Worm (Caenorhabditis elegans): ENCODE measurements around the gene K02E2.11.

K02E2.11 gene

ce11 chrV:20418768-20419167 lies 35.7 kb downstream of the K02E2.11 start (continued):
- TF ChIP-seq hif-1 (tag; optimal IDR thresholded peaks at IDR 0.05) (peak in 1 of 2 experiments; percentile 72), skn-1 (tag; optimal IDR thresholded peaks at IDR 0.05) (no peak), spr-1 (tag; optimal IDR thresholded peaks at IDR 0.05) (no peak), lin-13 (GFP tag; optimal IDR thresholded peaks at IDR 0.05) (no peak), F10B5.3 (tag; optimal IDR thresholded peaks at IDR 0.05) (no peak), zfp-3 (GFP tag; conservative IDR thresholded peaks at IDR 0.05) (no peak), mdl-1 (tag; optimal IDR thresholded peaks at IDR 0.05) (peak; percentile 54 to 93), lsy-2 (tag; optimal IDR thresholded peaks at IDR 0.05) (peak in 1 of 2 experiments; percentile 57), Y48G9A.11 (GFP tag; IDR thresholded peaks at IDR 0.05) (no peak), lir-3 (tag; optimal IDR thresholded peaks at IDR 0.05) (no peak), dve-1 (tag; optimal IDR thresholded peaks at IDR 0.05; ENCODE audit: insufficient read depth) (peak; percentile 84), Y75B8A.6 (GFP tag; IDR thresholded peaks at IDR 0.05) (no peak), zag-1 (tag; optimal IDR thresholded peaks at IDR 0.05) (no peak), fos-1 (tag; optimal IDR thresholded peaks at IDR 0.05) (no peak), pha-4 (GFP tag; IDR thresholded peaks at IDR 0.05) (peak; percentile 58; the same call in 1 of the 2 replicates), pha-4 (tag; optimal IDR thresholded peaks at IDR 0.05) (peak; percentile 96), mxl-3 (GFP tag; optimal IDR thresholded peaks at IDR 0.05) (peak; percentile 80), pqm-1 (tag; optimal IDR thresholded peaks at IDR 0.05) (peak; percentile 0), dmd-9 (GFP tag; IDR thresholded peaks at IDR 0.05) (no peak), gei-8 (GFP tag; optimal IDR thresholded peaks at IDR 0.05) (no peak), lin-39 (tag; optimal IDR thresholded peaks at IDR 0.05) (no peak), aha-1 (tag) (peak; percentile 2), nhr-111 (GFP tag; optimal IDR thresholded peaks at IDR 0.05) (no peak), set-16 (GFP tag; IDR thresholded peaks at IDR 0.05) (peak; percentile 13; the same call in 1 of the 2 replicates), tag-97 (GFP tag; IDR thresholded peaks at IDR 0.05) (no peak), R02D3.7 (tag; optimal IDR thresholded peaks at IDR 0.05) (no peak), spr-3 (GFP tag; optimal IDR thresholded peaks at IDR 0.05) (no peak), nhr-10 (tag; optimal IDR thresholded peaks at IDR 0.05) (no peak), mep-1 (tag; optimal IDR thresholded peaks at IDR 0.05) (peak; percentile 71), nhr-237 (tag; optimal IDR thresholded peaks at IDR 0.05) (no peak), hmg-1.1 (GFP tag; IDR thresholded peaks at IDR 0.05) (0 out of 2 replicates have a peak, but pooled peaks have one; percentile 36), mdt-29 (GFP tag; IDR thresholded peaks at IDR 0.05) (peak; percentile 54; the same call in 1 of the 2 replicates), Y5F2A.4 (GFP tag; optimal IDR thresholded peaks at IDR 0.05) (no peak), T26A8.4 (GFP tag; IDR thresholded peaks at IDR 0.05) (peak; percentile 71), daf-8 (GFP tag; IDR thresholded peaks at IDR 0.05) (no peak), ztf-11 (tag; optimal IDR thresholded peaks at IDR 0.05) (no peak), ceh-62 (tag; optimal IDR thresholded peaks at IDR 0.05) (no peak), lin-38 (GFP tag; IDR thresholded peaks at IDR 0.05) (no peak), ZK337.2 (GFP tag; IDR thresholded peaks at IDR 0.05) (no peak), ztf-7 (tag; optimal IDR thresholded peaks at IDR 0.05) (no peak), unc-62 (GFP tag; optimal IDR thresholded peaks at IDR 0.05 in 1 of 2) (peak in 1 of 2 experiments; percentile 99), unc-62 (tag; optimal IDR thresholded peaks at IDR 0.05) (no peak), ceh-82 (tag; optimal IDR thresholded peaks at IDR 0.05) (no peak), cey-2 (tag; optimal IDR thresholded peaks at IDR 0.05; ENCODE audit: borderline replicate concordance, insufficient read depth) (no peak), zip-11 (GFP tag; IDR thresholded peaks at IDR 0.05) (no peak), duxl-1 (tag; optimal IDR thresholded peaks at IDR 0.05; ENCODE audit: poor library complexity) (no peak), mxl-2 (GFP tag; conservative IDR thresholded peaks at IDR 0.05) (no peak; the same call in 1 of the 2 replicates), nhr-77 (tag; optimal IDR thresholded peaks at IDR 0.05) (peak; percentile 90), saeg-2 (GFP tag; IDR thresholded peaks at IDR 0.05) (0 out of 2 replicates have a peak, but pooled peaks have one; percentile 27), F26F4.8 (GFP tag; conservative IDR thresholded peaks at IDR 0.05) (no peak), dpl-1 (GFP tag; optimal IDR thresholded peaks at IDR 0.05) (no peak), snpc-4 (tag; optimal IDR thresholded peaks at IDR 0.05) (no peak), attf-4 (tag; optimal IDR thresholded peaks at IDR 0.05) (no peak)
